Worm (Caenorhabditis elegans) whole organism, L4 larva: ENCODE results near the gene yju-2.

ENCODE experiments used
- F10B5.3 ChIP-seq: sonication (generic microtip); optimal IDR thresholded peaks from 2 replicates; lab custom pipeline; 2016; ENCODE audit warnings: mild to moderate bottlenecking, missing genetic modification characterization, missing compliant biosample characterization
- F26F4.8 ChIP-seq: fragments of 200-800 bp; sonication (Bioruptor generic); conservative IDR thresholded peaks from 2 replicates; pipeline ENCODE4 v1.3.6; 2022; ENCODE audit warnings: missing genetic modification characterization, missing compliant biosample characterization
- F44E2.7 ChIP-seq: fragments of 200-800 bp; sonication (Bioruptor generic); IDR thresholded peaks from 2 replicates; pipeline ENCODE4 v2.1.2; 2022; ENCODE audit warnings: missing genetic modification characterization, missing compliant biosample characterization
- F49E8.2 ChIP-seq: sonication (generic microtip); optimal IDR thresholded peaks from 2 replicates; lab custom pipeline; 2016; ENCODE audit warnings: missing compliant biosample characterization, mild to moderate bottlenecking, missing genetic modification characterization, borderline replicate concordance
- Y105C5A.15 ChIP-seq: fragments of 200-800 bp; sonication (Bioruptor generic); IDR thresholded peaks from 2 replicates; pipeline ENCODE4 v1.3.6; 2022; ENCODE audit warnings: missing genetic modification characterization, missing compliant biosample characterization
- Y48G9A.11 ChIP-seq: fragments of 200-800 bp; sonication (Bioruptor generic); IDR thresholded peaks from 2 replicates; pipeline ENCODE4 v1.3.6; 2022; ENCODE audit warnings: missing genetic modification reagents, missing genetic modification characterization, missing compliant biosample characterization
- aha-1 ChIP-seq: fragments of 150-350 bp; peaks from one replicate; lab custom pipeline; 2014; ENCODE audit warnings: missing biosample characterization, missing genetic modification characterization
- ceh-20 ChIP-seq: fragments of 200-800 bp; sonication (Bioruptor generic); IDR thresholded peaks from 2 replicates; pipeline ENCODE4 v1.3.6; 2022; ENCODE audit warnings: missing genetic modification reagents, missing genetic modification characterization, missing compliant biosample characterization
- ceh-32 ChIP-seq: sonication (generic microtip); optimal IDR thresholded peaks from 2 replicates; lab custom pipeline; 2016; ENCODE audit warnings: mild to moderate bottlenecking, missing genetic modification characterization, missing compliant biosample characterization; ENCODE audit not compliant: poor library complexity
- ceh-82 ChIP-seq: sonication (generic microtip); optimal IDR thresholded peaks from 2 replicates; lab custom pipeline; 2017; ENCODE audit warnings: missing biosample characterization, missing genetic modification characterization
- ces-1 ChIP-seq: fragments of 150-350 bp; sonication (generic microtip); optimal IDR thresholded peaks from 4 replicates; lab custom pipeline; 2014; ENCODE audit warnings: missing biosample characterization, missing genetic modification reagents, missing genetic modification characterization
- ctbp-1 ChIP-seq: fragments of 200-800 bp; sonication (Bioruptor generic); IDR thresholded peaks from 2 replicates; pipeline ENCODE4 v1.3.6; 2022; ENCODE audit warnings: missing genetic modification reagents, missing genetic modification characterization, missing compliant biosample characterization
- daf-12 ChIP-seq: fragments of 150-350 bp; optimal IDR thresholded peaks from 2 replicates; lab custom pipeline; 2014; ENCODE audit warnings: missing biosample characterization, missing genetic modification reagents, missing genetic modification characterization
- daf-16 ChIP-seq, 3 experiments: sonication (generic microtip); optimal IDR thresholded peaks; 2 replicates each; lab custom pipeline; 2016 to 2017; ENCODE audit warnings: missing genetic modification characterization in 3 of 3, missing genetic modification reagents in 3 of 3, mild to moderate bottlenecking in 2 of 3, missing compliant biosample characterization in 2 of 3, missing biosample characterization in 1 of 3, moderate library complexity in 1 of 3
- dpl-1 ChIP-seq: fragments of 150-350 bp; optimal IDR thresholded peaks from 2 replicates; lab custom pipeline; 2014; ENCODE audit warnings: missing biosample characterization, missing genetic modification reagents, missing genetic modification characterization
- duxl-1 ChIP-seq: sonication (generic microtip); optimal IDR thresholded peaks from 2 replicates; lab custom pipeline; 2016; ENCODE audit warnings: mild to moderate bottlenecking, missing genetic modification characterization, moderate library complexity, missing compliant biosample characterization; ENCODE audit not compliant: poor library complexity
- fkh-10 ChIP-seq: fragments of 150-350 bp; optimal IDR thresholded peaks from 2 replicates; lab custom pipeline; 2014; ENCODE audit warnings: missing biosample characterization, missing genetic modification reagents, missing genetic modification characterization
- hif-1 ChIP-seq, 2 experiments: sonication (generic microtip); optimal IDR thresholded peaks; 2 replicates each; lab custom pipeline; 2016 to 2017; ENCODE audit warnings: missing compliant biosample characterization in 2 of 2, missing genetic modification characterization in 2 of 2, missing genetic modification reagents in 2 of 2, missing genotype in 2 of 2, mild to moderate bottlenecking in 1 of 2
- hmg-1.1 ChIP-seq: fragments of 200-800 bp; sonication (Bioruptor generic); IDR thresholded peaks from 2 replicates; pipeline ENCODE4 v1.3.6; 2022; ENCODE audit warnings: missing genetic modification reagents, missing genetic modification characterization, missing compliant biosample characterization
- lim-7 ChIP-seq: fragments of 200-800 bp; sonication (Bioruptor generic); IDR thresholded peaks from 2 replicates; pipeline ENCODE4 v1.3.6; 2022; ENCODE audit warnings: missing genetic modification characterization, missing compliant biosample characterization
- lin-13 ChIP-seq: fragments of 150-350 bp; optimal IDR thresholded peaks from 2 replicates; lab custom pipeline; 2014; ENCODE audit warnings: missing biosample characterization, missing genetic modification reagents, missing genetic modification characterization
- lin-15B ChIP-seq: fragments of 150-350 bp; sonication (generic microtip); optimal IDR thresholded peaks from 3 replicates; lab custom pipeline; 2014; ENCODE audit warnings: missing biosample characterization, missing genetic modification characterization
- lin-38 ChIP-seq: fragments of 200-800 bp; sonication (Bioruptor generic); IDR thresholded peaks from 2 replicates; pipeline ENCODE4 v1.3.6; 2022; ENCODE audit warnings: missing genetic modification reagents, missing genetic modification characterization, missing compliant biosample characterization
- lsy-2 ChIP-seq, 2 experiments: fragments of 150-350 bp in 1 of 2; sonication (generic microtip) in 1 of 2; optimal IDR thresholded peaks; 2 replicates each; lab custom pipeline; 2014 to 2017; ENCODE audit warnings: missing biosample characterization in 2 of 2, missing genetic modification characterization in 2 of 2
- madf-9 ChIP-seq: fragments of 200-800 bp; sonication (Bioruptor generic); conservative IDR thresholded peaks from 2 replicates; pipeline ENCODE4 v1.3.6; 2022; ENCODE audit warnings: missing genetic modification reagents, missing genetic modification characterization, missing compliant biosample characterization
- mdl-1 ChIP-seq, 2 experiments: fragments of 150-350 bp in 1 of 2; sonication (generic microtip) in 1 of 2; optimal IDR thresholded peaks; 2 replicates each; lab custom pipeline; 2014 to 2017; ENCODE audit warnings: missing biosample characterization in 2 of 2, missing genetic modification characterization in 2 of 2
- mep-1 ChIP-seq: fragments of 150-350 bp; sonication (generic microtip); optimal IDR thresholded peaks from 3 replicates; lab custom pipeline; 2014; ENCODE audit warnings: missing biosample characterization, missing genetic modification characterization
- mxl-2 ChIP-seq: fragments of 200-800 bp; sonication (Bioruptor generic); conservative IDR thresholded peaks from 2 replicates; pipeline ENCODE4 v1.3.6; 2022; ENCODE audit warnings: missing genetic modification reagents, missing genetic modification characterization, missing compliant biosample characterization
- mxl-3 ChIP-seq: fragments of 200-800 bp; sonication (Bioruptor generic); optimal IDR thresholded peaks from 2 replicates; lab custom pipeline; 2018; ENCODE audit warnings: mild to moderate bottlenecking, missing genetic modification characterization, missing compliant biosample characterization
- nhr-11 ChIP-seq: fragments of 150-350 bp; optimal IDR thresholded peaks from 2 replicates; lab custom pipeline; 2014; ENCODE audit warnings: missing biosample characterization, missing genetic modification characterization
- nhr-111 ChIP-seq: fragments of 200-800 bp; sonication (Bioruptor generic); optimal IDR thresholded peaks from 2 replicates; lab custom pipeline; 2018; ENCODE audit warnings: mild to moderate bottlenecking, missing genetic modification characterization, missing compliant biosample characterization
- nhr-28 ChIP-seq: fragments of 150-350 bp; optimal IDR thresholded peaks from 2 replicates; lab custom pipeline; 2014; ENCODE audit warnings: missing biosample characterization, missing genetic modification characterization
- nhr-41 ChIP-seq: fragments of 200-800 bp; sonication (Bioruptor generic); IDR thresholded peaks from 2 replicates; pipeline ENCODE4 v1.3.6; 2022; ENCODE audit warnings: missing genetic modification reagents, missing genetic modification characterization, missing compliant biosample characterization
- nhr-42 ChIP-seq: fragments of 200-800 bp; sonication (Bioruptor generic); IDR thresholded peaks from 2 replicates; pipeline ENCODE4 v1.3.6; 2022; ENCODE audit warnings: missing genetic modification characterization, missing compliant biosample characterization
- nhr-48 ChIP-seq: sonication (generic microtip); optimal IDR thresholded peaks from 2 replicates; lab custom pipeline; 2016; ENCODE audit warnings: mild to moderate bottlenecking, missing genetic modification characterization, missing compliant biosample characterization
- pha-4 ChIP-seq, 2 experiments: fragments of 150-350 bp in 1 of 2; fragments of 200-800 bp in 1 of 2; sonication (Bioruptor generic) in 1 of 2; IDR thresholded peaks in 1 of 2; optimal IDR thresholded peaks in 1 of 2; 2 replicates each; pipeline versions ENCODE4 v1.3.6 to Lab custom; 2014 to 2022; ENCODE audit warnings: missing genetic modification characterization in 2 of 2, missing genetic modification reagents in 2 of 2, missing biosample characterization in 1 of 2, missing compliant biosample characterization in 1 of 2
- pqm-1 ChIP-seq: sonication (generic microtip); optimal IDR thresholded peaks from 2 replicates; lab custom pipeline; 2017; ENCODE audit warnings: missing biosample characterization, missing genetic modification characterization
- set-16 ChIP-seq: fragments of 200-800 bp; sonication (Bioruptor generic); IDR thresholded peaks from 2 replicates; pipeline ENCODE4 v1.3.6; 2022; ENCODE audit warnings: missing genetic modification reagents, missing genetic modification characterization, missing compliant biosample characterization
- skn-1 ChIP-seq: fragments of 150-350 bp; optimal IDR thresholded peaks from 2 replicates; lab custom pipeline; 2014; ENCODE audit warnings: missing biosample characterization, missing genetic modification characterization
- snpc-1.2 ChIP-seq: fragments of 200-800 bp; sonication (Bioruptor generic); IDR thresholded peaks from 2 replicates; pipeline ENCODE4 v1.3.6; 2022; ENCODE audit warnings: missing genetic modification reagents, missing genetic modification characterization, missing compliant biosample characterization
- snpc-4 ChIP-seq: fragments of 150-350 bp; optimal IDR thresholded peaks from 2 replicates; lab custom pipeline; 2014; ENCODE audit warnings: missing biosample characterization, missing genetic modification characterization
- spr-1 ChIP-seq: sonication (generic microtip); optimal IDR thresholded peaks from 2 replicates; lab custom pipeline; 2016; ENCODE audit warnings: mild to moderate bottlenecking, missing genetic modification characterization, missing compliant biosample characterization
- unc-62 ChIP-seq, 3 experiments: fragments of 150-350 bp in 1 of 3; sonication (generic microtip); optimal IDR thresholded peaks in 2 of 3; peaks in 1 of 3; 1 replicate in 1 of 3; 2 replicates in 2 of 3; lab custom pipeline; 2014 to 2017; ENCODE audit warnings: missing biosample characterization in 3 of 3, missing genetic modification characterization in 3 of 3, missing genetic modification reagents in 3 of 3, missing genotype in 1 of 3
- vab-7 ChIP-seq: fragments of 200-800 bp; sonication (Bioruptor generic); IDR thresholded peaks from 2 replicates; pipeline ENCODE4 v1.3.6; 2022; ENCODE audit warnings: missing genetic modification reagents, missing genetic modification characterization, missing compliant biosample characterization
- zfp-2 ChIP-seq: sonication (generic microtip); optimal IDR thresholded peaks from 2 replicates; lab custom pipeline; 2016; ENCODE audit warnings: mild to moderate bottlenecking, missing genetic modification characterization, missing compliant biosample characterization
- zfp-3 ChIP-seq: fragments of 200-800 bp; sonication (Bioruptor generic); conservative IDR thresholded peaks from 2 replicates; pipeline ENCODE4 v1.3.6; 2022; ENCODE audit warnings: missing genetic modification reagents, missing genetic modification characterization, missing compliant biosample characterization
- zip-11 ChIP-seq: fragments of 200-800 bp; sonication (Bioruptor generic); IDR thresholded peaks from 2 replicates; pipeline ENCODE4 v1.3.6; 2022; ENCODE audit warnings: missing genetic modification characterization, missing compliant biosample characterization

yju-2 gene

DNA sequence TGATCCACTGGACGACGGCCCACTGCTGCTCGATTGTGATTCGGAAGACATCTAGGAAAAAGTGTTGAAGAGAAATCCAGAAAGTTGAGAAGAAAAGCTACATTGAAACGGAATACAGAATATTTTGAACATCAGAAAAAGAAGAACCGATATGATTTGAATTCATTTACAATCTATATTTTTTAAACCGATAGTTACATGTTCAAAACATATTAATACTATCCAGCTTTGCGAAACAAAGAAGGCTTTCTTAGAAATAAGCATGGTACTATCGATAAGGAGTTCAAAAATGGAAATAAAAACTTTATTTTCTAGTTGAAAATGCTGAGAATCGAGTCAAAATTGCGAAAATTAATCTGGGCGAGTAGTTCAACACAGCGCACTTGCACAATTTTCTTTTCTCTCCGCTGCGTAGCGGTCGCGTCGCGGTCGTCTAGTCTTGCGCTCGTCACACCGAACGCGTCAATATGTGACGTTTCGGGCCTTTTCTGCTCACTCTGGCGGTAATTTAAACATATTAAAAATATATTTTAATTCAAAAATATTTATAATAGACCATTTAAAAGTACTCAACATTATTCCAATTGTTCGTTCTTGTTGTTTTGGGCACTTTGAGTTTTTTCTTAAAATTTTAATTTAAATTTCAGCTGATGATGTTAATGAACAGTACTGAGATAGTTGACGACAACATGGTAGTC, 21.9 kb upstream of the yju-2 start, which contains the start of the genes syf-2 and K04G7.1 (continued):
- TF ChIP-seq nhr-41 (GFP tag; lab: Robert Waterston, UW) (no peak), ces-1 (GFP tag; lab: Kevin White, UChicago) (no peak), fkh-10 (GFP tag; lab: Kevin White, UChicago) (peak; percentile 88), mxl-2 (GFP tag; lab: Robert Waterston, UW) (no peak), vab-7 (GFP tag; lab: Robert Waterston, UW) (peak; percentile 47; the same call in 1 of the 2 replicates), ceh-20 (GFP tag; lab: Robert Waterston, UW) (peak; percentile 66; the same call in 1 of the 2 replicates), Y105C5A.15 (GFP tag; lab: Robert Waterston, UW) (no peak), daf-12 (tag; lab: Kevin White, UChicago) (no peak), spr-1 (tag; lab: Kevin White, UChicago) (peak; percentile 23), lin-13 (peak; percentile 98), nhr-48 (tag; lab: Kevin White, UChicago) (peak; percentile 28), mdl-1 (tag; optimal IDR thresholded peaks at IDR 0.05; lab: Kevin White, UChicago) (peak in 1 of 2 experiments; percentile 48), pha-4 (GFP tag; IDR thresholded peaks at IDR 0.05; lab: Robert Waterston, UW) (peak; percentile 86), pha-4 (tag; optimal IDR thresholded peaks at IDR 0.05; lab: Kevin White, UChicago) (no peak), mxl-3 (GFP tag; lab: Kevin White, UChicago) (peak; percentile 27), zfp-3 (peak; percentile 81), nhr-42 (peak; percentile 86), duxl-1 (tag; lab: Kevin White, UChicago) (peak; percentile 16), Y48G9A.11 (0 out of 2 replicates have a peak, but pooled peaks have one; percentile 37), nhr-28 (tag; lab: Kevin White, UChicago) (peak; percentile 76), daf-16 (GFP tag; optimal IDR thresholded peaks at IDR 0.05; lab: Kevin White, UChicago) (peak; percentile 14 to 26), daf-16 (tag; optimal IDR thresholded peaks at IDR 0.05; lab: Kevin White, UChicago) (peak; percentile 65), F10B5.3 (tag; lab: Kevin White, UChicago) (no peak), hif-1 (tag; optimal IDR thresholded peaks at IDR 0.05; lab: Kevin White, UChicago) (peak in 1 of 2 experiments; percentile 79), nhr-11 (peak; percentile 85), F44E2.7 (GFP tag; lab: Robert Waterston, UW) (no peak), nhr-111 (GFP tag; lab: Kevin White, UChicago) (no peak), zip-11 (no peak), lsy-2 (tag; optimal IDR thresholded peaks at IDR 0.05; lab: Kevin White, UChicago) (peak; percentile 47 to 96), skn-1 (tag; lab: Kevin White, UChicago) (no peak), ceh-32 (tag; lab: Kevin White, UChicago) (no peak), ceh-82 (tag; lab: Kevin White, UChicago) (no peak), dpl-1 (peak; percentile 95), F26F4.8 (GFP tag; lab: Robert Waterston, UW) (no peak), lin-38 (GFP tag; lab: Robert Waterston, UW) (peak; percentile 91), lim-7 (GFP tag; lab: Robert Waterston, UW) (no peak), madf-9 (GFP tag; lab: Robert Waterston, UW) (peak; percentile 42; the same call in 1 of the 2 replicates), pqm-1 (tag; lab: Kevin White, UChicago) (no peak), hmg-1.1 (GFP tag; lab: Robert Waterston, UW) (peak; percentile 83), aha-1 (tag; lab: Kevin White, UChicago) (peak; percentile 87), set-16 (GFP tag; lab: Robert Waterston, UW) (peak; percentile 27; the same call in 1 of the 2 replicates), lin-15B (tag; lab: Kevin White, UChicago) (peak; percentile 79), F49E8.2 (tag; lab: Kevin White, UChicago) (peak; percentile 6), snpc-4 (tag; lab: Kevin White, UChicago) (no peak), zfp-2 (peak; percentile 80), snpc-1.2 (GFP tag; lab: Robert Waterston, UW) (no peak), mep-1 (tag; lab: Kevin White, UChicago) (peak; percentile 96), ctbp-1 (peak; percentile 53; the same call in 1 of the 2 replicates), unc-62 (GFP tag; optimal IDR thresholded peaks at IDR 0.05 in 1 of 2; lab: Kevin White, UChicago) (peak in 1 of 2 experiments; percentile 62), unc-62 (tag; optimal IDR thresholded peaks at IDR 0.05; lab: Kevin White, UChicago) (no peak)
